Worm (Caenorhabditis elegans) whole organism, late embryonic: ENCODE results near the gene D1086.3.
"Not testable (repeated sequence)": the region's sequence is repeated elsewhere in the genome, so short reads cannot be mapped to it uniquely, and the experiment has no call there.

Experiments
- ama-1 ChIP-seq: fragments of 150-350 bp; optimal IDR thresholded peaks from 2 replicates; lab custom pipeline; 2014
- hlh-8 ChIP-seq: sonication (generic microtip); optimal IDR thresholded peaks from 2 replicates; lab custom pipeline; 2016; ENCODE audit warnings: missing genotype, missing genetic modification characterization, missing compliant biosample characterization
- nfya-1 ChIP-seq: sonication (generic microtip); optimal IDR thresholded peaks from 2 replicates; lab custom pipeline; 2017; ENCODE audit warnings: missing genetic modification characterization, mild to moderate bottlenecking, missing compliant biosample characterization, antibody characterized with exemption, moderate library complexity
- unc-55 ChIP-seq: sonication (generic microtip); optimal IDR thresholded peaks from 2 replicates; lab custom pipeline; 2017; ENCODE audit warnings: missing biosample characterization, missing genetic modification reagents, missing genetic modification characterization

- TF ChIP-seq unc-55 (GFP tag; lab: Kevin White, UChicago); nfya-1 (tag; lab: Kevin White, UChicago); hlh-8 (tag; lab: Kevin White, UChicago); ama-1 (lab: Kevin White, UChicago): not testable (repeated sequence)
These were observed 43.3 kb upstream of the D1086.3 start, which contains the start of gene F58D12.1 for ce11 chrV:14049274-14049673.
